Worm (Caenorhabditis elegans): Measurements from ENCODE around the gene ceph-41.

The ceph-41 gene

ce11 chrIV:8171376-8171775, 44.4 kb downstream of the ceph-41 start:
- TF ChIP-seq hmg-1.1 (GFP tag; IDR thresholded peaks at IDR 0.05) (no peak), F26F4.8 (GFP tag; conservative IDR thresholded peaks at IDR 0.05) (no peak), zfp-2 (tag; optimal IDR thresholded peaks at IDR 0.05) (no peak), aha-1 (tag) (no peak), unc-62 (GFP tag; optimal IDR thresholded peaks at IDR 0.05 in 1 of 2) (no peak), unc-62 (tag; optimal IDR thresholded peaks at IDR 0.05) (no peak)

ce11 chrIV:8173610-8174009, 46.6 kb downstream of the ceph-41 start:
- TF ChIP-seq unc-62 (GFP tag; optimal IDR thresholded peaks at IDR 0.05 in 1 of 2) (peak in 1 of 2 experiments; percentile 13), unc-62 (tag; optimal IDR thresholded peaks at IDR 0.05) (no peak), tra-1 (GFP tag; IDR thresholded peaks at IDR 0.05) (no peak)

ce11 chrIV:8174792-8175191, 47.8 kb downstream of the ceph-41 start:
- TF ChIP-seq mdl-1 (tag; optimal IDR thresholded peaks at IDR 0.05) (peak in 1 of 2 experiments; percentile 37), mxl-3 (GFP tag; optimal IDR thresholded peaks at IDR 0.05) (peak; percentile 62), hlh-11 (tag; optimal IDR thresholded peaks at IDR 0.05) (peak; percentile 45), skn-1 (tag; optimal IDR thresholded peaks at IDR 0.05) (no peak), nhr-28 (tag; optimal IDR thresholded peaks at IDR 0.05) (peak; percentile 67), ceh-20 (GFP tag; IDR thresholded peaks at IDR 0.05) (0 out of 2 replicates have a peak, but pooled peaks have one; percentile 27), nhr-41 (GFP tag; IDR thresholded peaks at IDR 0.05) (0 out of 2 replicates have a peak, but pooled peaks have one; percentile 36), lin-1 (GFP tag; IDR thresholded peaks at IDR 0.05) (peak; percentile 71; the same call in 1 of the 2 replicates), dve-1 (tag; optimal IDR thresholded peaks at IDR 0.05; ENCODE audit: insufficient read depth) (peak; percentile 52), R02D3.7 (tag; optimal IDR thresholded peaks at IDR 0.05) (no peak), snpc-4 (tag; optimal IDR thresholded peaks at IDR 0.05) (no peak), dmd-6 (GFP tag; IDR thresholded peaks at IDR 0.05) (peak; percentile 63), daf-16 (GFP tag; optimal IDR thresholded peaks at IDR 0.05) (no peak), daf-16 (tag; optimal IDR thresholded peaks at IDR 0.05) (peak; percentile 34), lin-13 (GFP tag; optimal IDR thresholded peaks at IDR 0.05) (no peak), saeg-2 (GFP tag; IDR thresholded peaks at IDR 0.05) (no peak), Y75B8A.6 (GFP tag; IDR thresholded peaks at IDR 0.05) (0 out of 2 replicates have a peak, but pooled peaks have one; percentile 33), pqm-1 (tag; optimal IDR thresholded peaks at IDR 0.05) (peak; percentile 90), nhr-48 (tag; optimal IDR thresholded peaks at IDR 0.05) (peak; percentile 30)

DNA sequence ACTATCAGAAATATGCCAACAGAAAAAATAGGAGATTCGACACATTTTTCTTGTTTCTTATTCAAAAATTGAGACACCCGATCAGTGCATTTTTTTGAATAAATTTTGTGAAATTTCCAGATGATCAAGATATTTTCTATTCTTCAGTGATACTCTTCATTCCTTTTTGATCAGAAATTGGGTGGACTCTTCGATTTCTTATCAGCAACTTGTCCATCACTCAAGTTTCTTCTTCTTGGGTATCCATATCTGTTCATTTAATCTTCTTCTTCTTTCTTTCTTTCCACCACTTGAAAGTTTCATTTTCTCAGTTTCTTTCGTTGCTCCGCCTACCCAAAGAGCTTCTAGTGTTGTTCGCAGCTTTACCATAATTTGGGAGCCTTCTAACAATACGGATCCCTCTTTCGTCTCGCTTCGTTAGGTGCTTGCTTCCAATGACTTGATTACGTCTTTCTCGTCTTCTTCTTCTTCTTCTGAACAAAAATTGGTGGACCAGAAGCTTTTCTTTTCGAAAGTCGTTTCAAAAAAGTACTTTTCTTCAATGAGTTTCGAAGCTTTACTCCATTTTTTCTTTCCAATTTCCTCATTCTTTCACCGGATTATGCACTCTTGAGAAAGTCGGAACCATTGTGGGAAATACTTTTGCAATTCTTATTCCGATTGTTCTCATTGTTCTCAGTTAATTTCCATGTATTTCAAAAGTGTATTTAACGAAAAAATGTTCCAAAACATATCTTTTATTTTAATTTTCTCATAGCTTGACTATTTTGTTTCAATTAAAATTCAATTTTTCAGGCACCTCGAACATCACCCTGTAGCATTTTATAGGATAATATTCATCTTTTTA, 48.9 kb downstream of the ceph-41 start, which contains the start of gene pct-1:
TSS of gene pct-1 (plus strand) at position 797 of the 847 bp plus-strand sequence.
- TF ChIP-seq tra-1 (GFP tag; IDR thresholded peaks at IDR 0.05) (no peak), nhr-77 (tag; optimal IDR thresholded peaks at IDR 0.05) (no peak), unc-62 (GFP tag; optimal IDR thresholded peaks at IDR 0.05 in 1 of 2) (peak in 1 of 2 experiments; percentile 82), unc-62 (tag; optimal IDR thresholded peaks at IDR 0.05) (no peak), aha-1 (tag) (peak; percentile 2), ZK337.2 (GFP tag; IDR thresholded peaks at IDR 0.05) (no peak), daf-16 (GFP tag; optimal IDR thresholded peaks at IDR 0.05) (no peak), daf-16 (tag; optimal IDR thresholded peaks at IDR 0.05) (no peak), T26A8.4 (GFP tag; IDR thresholded peaks at IDR 0.05) (no peak), spr-3 (GFP tag; optimal IDR thresholded peaks at IDR 0.05) (no peak)
